Worm (Caenorhabditis elegans) whole organism, L4/young adult: ENCODE data around the gene srp-8.

ENCODE experiments used
- W03F9.2 ChIP-seq: fragments of 150-350 bp; optimal IDR thresholded peaks from 2 replicates; lab custom pipeline; 2014; ENCODE audit warnings: missing biosample characterization, missing genetic modification characterization
- dao-5 ChIP-seq: sonication (generic microtip); optimal IDR thresholded peaks from 2 replicates; lab custom pipeline; 2016; ENCODE audit warnings: missing genotype, missing genetic modification characterization, moderate library complexity, missing compliant biosample characterization
- him-1 ChIP-seq: sonication (generic microtip); optimal IDR thresholded peaks from 2 replicates; lab custom pipeline; 2016; ENCODE audit warnings: missing genotype, missing genetic modification reagents, missing genetic modification characterization, missing compliant biosample characterization

- no peak for TF ChIP-seq him-1 (tag; lab: Kevin White, UChicago)
- TF ChIP-seq dao-5 (tag; lab: Kevin White, UChicago), result no peak
- no peak for TF ChIP-seq W03F9.2 (tag; lab: Kevin White, UChicago)
These were observed 4.5 kb upstream of the srp-8 start, which contains the start of gene srp-7 for ce11 chrV:8178914-8179542.
